Worm (Caenorhabditis elegans): ENCODE data around the gene C14A4.8.

ce11 chrII:10550173-10550572, 47.8 kb downstream of the C14A4.8 start:
- TF ChIP-seq zip-11 (GFP tag; IDR thresholded peaks at IDR 0.05) = no peak
- no peak for TF ChIP-seq lin-38 (GFP tag; IDR thresholded peaks at IDR 0.05)
- no peak for TF ChIP-seq spr-3 (GFP tag; optimal IDR thresholded peaks at IDR 0.05)

All from whole organism, L4 larva.